5 worm cellular contexts compared by ENCODE assay signal in the genomic region with DNA sequence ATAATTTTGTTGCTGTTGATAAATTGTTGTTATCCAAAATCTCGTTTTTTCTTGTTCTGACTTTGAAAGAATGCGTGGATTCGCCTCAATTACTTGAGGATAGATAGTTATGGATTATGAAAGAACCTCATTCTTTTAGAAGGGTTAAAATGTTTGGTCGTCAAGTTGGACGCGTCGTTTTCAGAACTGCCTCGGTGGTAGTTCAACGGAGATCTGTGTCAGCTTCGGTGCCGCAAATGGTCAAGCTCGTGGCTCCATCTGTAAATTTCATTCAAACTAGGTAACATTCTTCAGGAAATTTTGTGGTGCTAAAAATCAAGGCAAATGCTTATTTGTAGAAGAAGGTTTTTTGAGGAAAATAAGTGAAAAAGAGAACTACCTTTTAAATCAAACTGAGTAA.
TF ChIP-seq lines count a peak whose summit lies in the region.

A gene (plus strand): TSS at position 140 of the 400 bp plus-strand sequence.

TF ChIP-seq in whole organism, L1 larva, 84 proteins besides CTCF, POLR2A, EP300 and RAD21:
- TF ChIP-seq ama-1 (optimal IDR thresholded peaks at IDR 0.05; lab: Kevin White, UChicago) (peak; percentile 41), nhr-90 (tag; optimal IDR thresholded peaks at IDR 0.05; lab: Kevin White, UChicago; ENCODE audit: poor library complexity) (peak; percentile 5), lsy-2 (tag; optimal IDR thresholded peaks at IDR 0.05; lab: Kevin White, UChicago) (peak in 1 of 2 experiments; percentile 28), mef-2 (tag; optimal IDR thresholded peaks at IDR 0.05; lab: Kevin White, UChicago) (no peak), nhr-47 (tag; optimal IDR thresholded peaks at IDR 0.05; lab: Kevin White, UChicago) (peak; percentile 18)

TF ChIP-seq in whole organism, L2 larva, 48 proteins besides CTCF, POLR2A, EP300 and RAD21:
- TF ChIP-seq lin-39 (tag; optimal IDR thresholded peaks at IDR 0.05; lab: Kevin White, UChicago) (no peak), ztf-4 (tag; optimal IDR thresholded peaks at IDR 0.05; lab: Kevin White, UChicago) (peak; percentile 12)

TF ChIP-seq in whole organism, L3 larva, 47 proteins besides CTCF, POLR2A, EP300 and RAD21:
- no peak for TF ChIP-seq unc-62 (GFP tag; optimal IDR thresholded peaks at IDR 0.05; lab: Kevin White, UChicago)
- TF ChIP-seq ama-1 (optimal IDR thresholded peaks at IDR 0.05; lab: Kevin White, UChicago) = peak; percentile 66
TF ChIP-seq in whole organism, L3 larva: peak in this region for 1.

TF ChIP-seq in whole organism, L4 larva, 104 proteins besides CTCF, POLR2A, EP300 and RAD21 (continues in another document):
- TF ChIP-seq snpc-1.2 (GFP tag; IDR thresholded peaks at IDR 0.05; lab: Robert Waterston, UW) = peak; percentile 56; the same call in 1 of the 2 replicates
- no peak for TF ChIP-seq hlh-11 (tag; optimal IDR thresholded peaks at IDR 0.05; lab: Kevin White, UChicago)
- TF ChIP-seq php-3 (GFP tag; IDR thresholded peaks at IDR 0.05; lab: Robert Waterston, UW) = no peak
- TF ChIP-seq daf-16 (GFP tag; optimal IDR thresholded peaks at IDR 0.05; lab: Kevin White, UChicago) = no peak
- no peak for TF ChIP-seq daf-16 (tag; optimal IDR thresholded peaks at IDR 0.05; lab: Kevin White, UChicago)
- no peak for TF ChIP-seq ceh-82 (tag; optimal IDR thresholded peaks at IDR 0.05; lab: Kevin White, UChicago)
- TF ChIP-seq madf-9 (GFP tag; conservative IDR thresholded peaks at IDR 0.05; lab: Robert Waterston, UW) = no peak
- no peak for TF ChIP-seq nhr-42 (GFP tag; IDR thresholded peaks at IDR 0.05; lab: Robert Waterston, UW)
- TF ChIP-seq hlh-30 (tag; optimal IDR thresholded peaks at IDR 0.05; lab: Kevin White, UChicago; ENCODE audit: insufficient read depth) = no peak
- no peak for TF ChIP-seq hmg-1.1 (GFP tag; IDR thresholded peaks at IDR 0.05; lab: Robert Waterston, UW)
- TF ChIP-seq spr-1 (tag; optimal IDR thresholded peaks at IDR 0.05; lab: Kevin White, UChicago) = no peak
- no peak for TF ChIP-seq nhr-237 (tag; optimal IDR thresholded peaks at IDR 0.05; lab: Kevin White, UChicago)
- 0 out of 2 replicates have a peak, but pooled peaks have one; percentile 39 for TF ChIP-seq ctbp-1 (GFP tag; IDR thresholded peaks at IDR 0.05; lab: Robert Waterston, UW)
- TF ChIP-seq nhr-41 (GFP tag; IDR thresholded peaks at IDR 0.05; lab: Robert Waterston, UW) = no peak
- TF ChIP-seq mes-2 (tag; optimal IDR thresholded peaks at IDR 0.05; lab: Kevin White, UChicago; ENCODE audit: poor library complexity, severe bottlenecking) = peak; percentile 34
- TF ChIP-seq daf-12 (tag; optimal IDR thresholded peaks at IDR 0.05; lab: Kevin White, UChicago) = no peak
- 0 out of 4 replicates have a peak, but pooled peaks have one; percentile 23 to 55 for TF ChIP-seq madf-5 (GFP tag; IDR thresholded peaks at IDR 0.05; lab: Robert Waterston, UW)
- peak; percentile 69; the same call in 1 of the 2 replicates for TF ChIP-seq Y105C5A.15 (GFP tag; IDR thresholded peaks at IDR 0.05; lab: Robert Waterston, UW)
- TF ChIP-seq pha-4 (GFP tag; IDR thresholded peaks at IDR 0.05; lab: Robert Waterston, UW) = peak; percentile 52
- no peak for TF ChIP-seq pha-4 (tag; optimal IDR thresholded peaks at IDR 0.05; lab: Kevin White, UChicago)
- no peak for TF ChIP-seq lin-29 (GFP tag; IDR thresholded peaks at IDR 0.05; lab: Robert Waterston, UW)
- no peak for TF ChIP-seq R02D3.7 (tag; optimal IDR thresholded peaks at IDR 0.05; lab: Kevin White, UChicago)
- TF ChIP-seq arid-1 (GFP tag; conservative IDR thresholded peaks at IDR 0.05; lab: Robert Waterston, UW) = no peak
- TF ChIP-seq ama-1 (optimal IDR thresholded peaks at IDR 0.05; lab: Kevin White, UChicago) = peak; percentile 82
- no peak for TF ChIP-seq mxl-2 (GFP tag; conservative IDR thresholded peaks at IDR 0.05; lab: Robert Waterston, UW)
- TF ChIP-seq aly-2 (tag; optimal IDR thresholded peaks at IDR 0.05; lab: Kevin White, UChicago) = no peak
- TF ChIP-seq Y48G9A.11 (GFP tag; IDR thresholded peaks at IDR 0.05; lab: Robert Waterston, UW) = peak; percentile 51; the same call in 1 of the 2 replicates
- no peak for TF ChIP-seq dve-1 (tag; optimal IDR thresholded peaks at IDR 0.05; lab: Kevin White, UChicago; ENCODE audit: insufficient read depth)
- peak; percentile 53 for TF ChIP-seq lin-38 (GFP tag; IDR thresholded peaks at IDR 0.05; lab: Robert Waterston, UW)
- no peak for TF ChIP-seq dpl-1 (GFP tag; optimal IDR thresholded peaks at IDR 0.05; lab: Kevin White, UChicago)
- TF ChIP-seq mdl-1 (tag; optimal IDR thresholded peaks at IDR 0.05; lab: Kevin White, UChicago) = no peak
- TF ChIP-seq rbr-2 (tag; optimal IDR thresholded peaks at IDR 0.05; lab: Kevin White, UChicago) = no peak
- TF ChIP-seq F37D6.2 (tag; optimal IDR thresholded peaks at IDR 0.05; lab: Kevin White, UChicago) = no peak
- TF ChIP-seq dmd-6 (GFP tag; IDR thresholded peaks at IDR 0.05; lab: Robert Waterston, UW) = no peak
- TF ChIP-seq nhr-77 (tag; optimal IDR thresholded peaks at IDR 0.05; lab: Kevin White, UChicago) = no peak
- no peak for TF ChIP-seq mep-1 (tag; optimal IDR thresholded peaks at IDR 0.05; lab: Kevin White, UChicago)
- no peak for TF ChIP-seq zag-1 (tag; optimal IDR thresholded peaks at IDR 0.05; lab: Kevin White, UChicago)
- TF ChIP-seq zfp-3 (GFP tag; conservative IDR thresholded peaks at IDR 0.05; lab: Robert Waterston, UW) = no peak

TF ChIP-seq in whole organism, young adult, 124 proteins besides CTCF, POLR2A, EP300 and RAD21 (continues in another document):
- TF ChIP-seq hsf-1 (GFP tag; IDR thresholded peaks at IDR 0.05; lab: Robert Waterston, UW) (peak; percentile 68; the same call in 1 of the 2 replicates), B0336.3 (GFP tag; IDR thresholded peaks at IDR 0.05; lab: Robert Waterston, UW) (peak; percentile 88), lsl-1 (GFP tag; optimal IDR thresholded peaks at IDR 0.05; lab: Kevin White, UChicago) (peak; percentile 33), Y53G8AR.9 (GFP tag; conservative IDR thresholded peaks at IDR 0.05; lab: Robert Waterston, UW) (peak; percentile 89), F55B11.4 (tag; optimal IDR thresholded peaks at IDR 0.05; lab: Kevin White, UChicago; ENCODE audit: borderline replicate concordance, insufficient read depth) (no peak), aptf-3 (GFP tag; IDR thresholded peaks at IDR 0.05; lab: Robert Waterston, UW) (0 out of 2 replicates have a peak, but pooled peaks have one; percentile 51), ceh-100 (GFP tag; IDR thresholded peaks at IDR 0.05; lab: Robert Waterston, UW) (peak; percentile 59; the same call in 1 of the 2 replicates), madf-6 (GFP tag; IDR thresholded peaks at IDR 0.05; lab: Robert Waterston, UW) (peak; percentile 70), hmg-1.2 (GFP tag; IDR thresholded peaks at IDR 0.05; lab: Robert Waterston, UW) (peak; percentile 30; the same call in 1 of the 2 replicates), dox-1 (GFP tag; IDR thresholded peaks at IDR 0.05; lab: Robert Waterston, UW) (0 out of 2 replicates have a peak, but pooled peaks have one; percentile 52), let-526 (GFP tag; IDR thresholded peaks at IDR 0.05; lab: Robert Waterston, UW) (no peak), snpc-4 (GFP tag; optimal IDR thresholded peaks at IDR 0.05; lab: Kevin White, UChicago) (no peak), snpc-4 (tag; optimal IDR thresholded peaks at IDR 0.05; lab: Kevin White, UChicago) (peak in 1 of 4 experiments; percentile 5), ceh-58 (GFP tag; IDR thresholded peaks at IDR 0.05; lab: Robert Waterston, UW) (0 out of 2 replicates have a peak, but pooled peaks have one; percentile 28), B0261.1 (tag; optimal IDR thresholded peaks at IDR 0.05; lab: Kevin White, UChicago) (no peak), pbrm-1 (GFP tag; IDR thresholded peaks at IDR 0.05; lab: Robert Waterston, UW) (peak; percentile 42; the same call in 1 of the 2 replicates), attf-6 (GFP tag; IDR thresholded peaks at IDR 0.05; lab: Robert Waterston, UW) (peak; percentile 79), Y56A3A.18 (GFP tag; IDR thresholded peaks at IDR 0.05; lab: Robert Waterston, UW) (peak; percentile 75), repo-1 (tag; optimal IDR thresholded peaks at IDR 0.05; lab: Kevin White, UChicago) (peak; percentile 52), egl-44 (GFP tag; IDR thresholded peaks at IDR 0.05; lab: Robert Waterston, UW) (peak; percentile 41; the same call in 1 of the 2 replicates), dpff-1 (tag; optimal IDR thresholded peaks at IDR 0.05; lab: Kevin White, UChicago) (peak; percentile 19), snpc-3.4 (tag; optimal IDR thresholded peaks at IDR 0.05; lab: Kevin White, UChicago) (peak; percentile 57), ztf-18 (tag; optimal IDR thresholded peaks at IDR 0.05; lab: Kevin White, UChicago) (peak; percentile 13), tbp1 (GFP tag; optimal IDR thresholded peaks at IDR 0.05; lab: Kevin White, UChicago) (peak; percentile 29), F39B2.1 (GFP tag; IDR thresholded peaks at IDR 0.05; lab: Robert Waterston, UW) (0 out of 2 replicates have a peak, but pooled peaks have one; percentile 65), madf-8 (GFP tag; conservative IDR thresholded peaks at IDR 0.05; lab: Robert Waterston, UW) (no peak), F49E8.2 (tag; optimal IDR thresholded peaks at IDR 0.05; lab: Kevin White, UChicago; ENCODE audit: insufficient read depth) (peak; percentile 26), sdz-38 (tag; optimal IDR thresholded peaks at IDR 0.05; lab: Kevin White, UChicago) (no peak), nfyb-1 (GFP tag; IDR thresholded peaks at IDR 0.05; lab: Robert Waterston, UW) (0 out of 2 replicates have a peak, but pooled peaks have one; percentile 43), ekl-4 (GFP tag; IDR thresholded peaks at IDR 0.05; lab: Robert Waterston, UW) (peak; percentile 82), ztf-25 (GFP tag; IDR thresholded peaks at IDR 0.05; lab: Robert Waterston, UW) (peak; percentile 52; the same call in 1 of the 2 replicates), lin-54 (GFP tag; optimal IDR thresholded peaks at IDR 0.05; lab: Kevin White, UChicago) (peak; percentile 65), madf-3 (GFP tag; IDR thresholded peaks at IDR 0.05; lab: Robert Waterston, UW) (peak; percentile 87), ceh-27 (GFP tag; optimal IDR thresholded peaks at IDR 0.05; lab: Kevin White, UChicago) (no peak), tlf-1 (GFP tag; optimal IDR thresholded peaks at IDR 0.05; lab: Kevin White, UChicago) (peak; percentile 60), lsy-27 (tag; optimal IDR thresholded peaks at IDR 0.05; lab: Kevin White, UChicago; ENCODE audit: borderline replicate concordance, insufficient read depth) (no peak), mcd-1 (GFP tag; IDR thresholded peaks at IDR 0.05; lab: Robert Waterston, UW) (peak; percentile 47; the same call in 1 of the 2 replicates), cebp-1 (GFP tag; IDR thresholded peaks at IDR 0.05; lab: Robert Waterston, UW) (no peak), cebp-1 (tag; optimal IDR thresholded peaks at IDR 0.05; lab: Kevin White, UChicago) (peak; percentile 49), K11D2.4 (GFP tag; IDR thresholded peaks at IDR 0.05; lab: Robert Waterston, UW) (no peak)
